Worm (Caenorhabditis elegans) whole organism, midembryonic: ENCODE results near the gene sre-14.

ENCODE experiments used
- cog-1 ChIP-seq: sonication (generic microtip); optimal IDR thresholded peaks from 2 replicates; lab custom pipeline; 2016; ENCODE audit warnings: missing genetic modification characterization, missing compliant biosample characterization
- flt-1 ChIP-seq: fragments of 200-800 bp; sonication (Bioruptor generic); IDR thresholded peaks from 2 replicates; pipeline ENCODE4 v1.3.6; 2022; ENCODE audit warnings: missing genetic modification characterization, missing compliant biosample characterization
- klf-2 ChIP-seq: fragments of 200-800 bp; sonication (Bioruptor generic); conservative IDR thresholded peaks from 2 replicates; pipeline ENCODE4 v1.3.6; 2022; ENCODE audit warnings: missing genetic modification reagents, missing genetic modification characterization, missing compliant biosample characterization
- med-1 ChIP-seq: sonication (generic microtip); optimal IDR thresholded peaks from 2 replicates; lab custom pipeline; 2017; ENCODE audit warnings: missing genetic modification characterization, mild to moderate bottlenecking, missing compliant biosample characterization, antibody characterized with exemption, missing genetic modification reagents; ENCODE audit not compliant: insufficient read depth
- ref-1 ChIP-seq: fragments of 200-800 bp; sonication (Bioruptor generic); conservative IDR thresholded peaks from 2 replicates; pipeline ENCODE4 v1.3.6; 2022; ENCODE audit warnings: missing genetic modification reagents, missing genetic modification characterization, missing compliant biosample characterization
- tab-1 ChIP-seq: fragments of 200-800 bp; sonication (Bioruptor generic); IDR thresholded peaks from 2 replicates; pipeline ENCODE4 v1.3.6; 2022; ENCODE audit warnings: missing genetic modification characterization, missing compliant biosample characterization
- ztf-23 ChIP-seq: fragments of 200-800 bp; sonication (Bioruptor generic); IDR thresholded peaks from 2 replicates; pipeline ENCODE4 v1.3.6; 2022; ENCODE audit warnings: missing genetic modification reagents, missing genetic modification characterization, missing compliant biosample characterization
- ztf-29 ChIP-seq: fragments of 200-800 bp; sonication (Bioruptor generic); IDR thresholded peaks from 2 replicates; pipeline ENCODE4 v1.3.6; 2022; ENCODE audit warnings: missing genetic modification reagents, missing genetic modification characterization, missing compliant biosample characterization

ce11 chrIV:12261353-12261752 is at the start of gene sre-14:
- TF ChIP-seq klf-2 (GFP tag; lab: Robert Waterston, UW), result no peak
- no peak for TF ChIP-seq flt-1 (GFP tag; lab: Robert Waterston, UW)
- TF ChIP-seq ztf-23 (GFP tag; lab: Robert Waterston, UW), result no peak
- no peak for TF ChIP-seq ref-1 (GFP tag; lab: Robert Waterston, UW)
- no peak for TF ChIP-seq ztf-29 (GFP tag; lab: Robert Waterston, UW)
- TF ChIP-seq med-1 (GFP tag; lab: Kevin White, UChicago), result no peak
- no peak for TF ChIP-seq cog-1 (tag; lab: Kevin White, UChicago)
- TF ChIP-seq tab-1 (GFP tag; lab: Robert Waterston, UW), result no peak
